Fruit fly (Drosophila melanogaster): ENCODE measurements around the gene CG32263.

Gene CG32263

DNA sequence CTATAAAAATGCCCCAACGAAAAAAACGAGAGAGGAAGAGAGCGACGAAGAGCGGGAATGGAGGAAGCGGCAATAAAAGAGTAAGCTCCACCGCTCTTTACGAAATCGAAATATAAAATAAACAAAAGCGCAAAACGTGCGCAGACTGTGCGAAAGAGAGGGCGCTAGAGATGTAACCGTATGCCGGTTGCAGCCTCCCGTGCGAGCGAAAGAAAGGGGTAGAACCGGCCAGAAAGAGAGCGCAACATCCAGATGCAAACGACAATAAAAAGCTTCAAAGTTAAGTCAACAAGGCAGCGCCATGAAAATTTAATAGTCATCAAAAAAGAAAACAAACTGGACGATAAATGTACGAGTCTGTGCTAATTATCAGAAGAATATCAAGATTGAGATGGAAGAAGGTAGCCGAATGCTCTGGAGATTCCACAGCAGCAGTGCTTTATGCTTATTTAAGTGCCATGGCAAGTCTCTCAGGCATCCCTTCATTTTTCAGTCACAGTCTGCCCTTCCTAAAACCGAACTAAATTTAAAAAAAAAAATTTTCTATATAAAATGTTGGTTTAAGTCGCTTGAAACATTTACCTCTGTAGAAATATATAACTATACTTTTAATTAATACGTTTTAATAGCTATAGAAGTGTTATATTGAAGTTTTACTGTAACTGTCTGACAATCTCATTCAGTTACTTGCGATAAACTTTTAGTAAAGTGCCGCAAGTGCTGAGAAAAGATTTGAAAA lies 45.0 kb downstream of the CG32263 start (continued):
- peak; percentile 19 for TF ChIP-seq pum (GFP tag; optimal IDR thresholded peaks at IDR 0.05)
- no peak for TF ChIP-seq sima (GFP tag; optimal IDR thresholded peaks at IDR 0.05)
- TF ChIP-seq fu2 (GFP tag; optimal IDR thresholded peaks at IDR 0.05), result no peak
- peak; percentile 66 for TF ChIP-seq sug (tag; optimal IDR thresholded peaks at IDR 0.05)
- peak; percentile 79 for TF ChIP-seq Atf6 (GFP tag; IDR thresholded peaks at IDR 0.05)
- TF ChIP-seq exex (tag; optimal IDR thresholded peaks at IDR 0.05), result peak; percentile 41
- TF ChIP-seq gfzf (GFP tag; optimal IDR thresholded peaks at IDR 0.05), result no peak
- peak; percentile 64 for TF ChIP-seq CG18599 (GFP tag; optimal IDR thresholded peaks at IDR 0.05)
- no peak for TF ChIP-seq HLHmδ (GFP tag; optimal IDR thresholded peaks at IDR 0.05)
- peak; percentile 19 for TF ChIP-seq CG8089 (GFP tag; optimal IDR thresholded peaks at IDR 0.05)
- no peak for TF ChIP-seq CG12744 (GFP tag; optimal IDR thresholded peaks at IDR 0.05)
- TF ChIP-seq CG4730 (GFP tag; IDR thresholded peaks at IDR 0.05), result peak; percentile 63
- TF ChIP-seq CG10979 (tag; optimal IDR thresholded peaks at IDR 0.05), result peak; percentile 58
- TF ChIP-seq CG13123 (GFP tag; optimal IDR thresholded peaks at IDR 0.05), result no peak
- TF ChIP-seq Jarid2 (GFP tag; optimal IDR thresholded peaks at IDR 0.05), result peak; percentile 25
- peak; percentile 76 for TF ChIP-seq CG15601 (tag; optimal IDR thresholded peaks at IDR 0.05)
- TF ChIP-seq ATbp (GFP tag; optimal IDR thresholded peaks at IDR 0.05), result peak; percentile 60
- no peak for TF ChIP-seq Antp (GFP tag; optimal IDR thresholded peaks at IDR 0.05)
- no peak for TF ChIP-seq Dad (GFP tag; optimal IDR thresholded peaks at IDR 0.05)
- no peak for TF ChIP-seq Bdp1 (GFP tag; optimal IDR thresholded peaks at IDR 0.05)
- peak; percentile 42 for TF ChIP-seq CG18011 (GFP tag; optimal IDR thresholded peaks at IDR 0.05)
- 0 out of 2 replicates have a peak, but pooled peaks have one; percentile 29 for TF ChIP-seq bbx (GFP tag; IDR thresholded peaks at IDR 0.05; ENCODE audit: partially characterized antibody)
- TF ChIP-seq CG13424 (tag; optimal IDR thresholded peaks at IDR 0.05), result peak; percentile 88
- no peak for TF ChIP-seq Lpt (GFP tag; optimal IDR thresholded peaks at IDR 0.05)
- TF ChIP-seq CG12942 (GFP tag; optimal IDR thresholded peaks at IDR 0.05), result peak; percentile 8
- TF ChIP-seq mam (GFP tag; optimal IDR thresholded peaks at IDR 0.05), result no peak
- no peak for TF ChIP-seq ERR (GFP tag; optimal IDR thresholded peaks at IDR 0.05)
- TF ChIP-seq CG18764 (GFP tag; optimal IDR thresholded peaks at IDR 0.05), result no peak
- TF ChIP-seq CG3995 (GFP tag; optimal IDR thresholded peaks at IDR 0.05), result no peak
- TF ChIP-seq p53 (GFP tag; optimal IDR thresholded peaks at IDR 0.05), result no peak
- peak; percentile 42 for TF ChIP-seq CG3281 (GFP tag; optimal IDR thresholded peaks at IDR 0.05)
- no peak for TF ChIP-seq CG8359 (GFP tag; optimal IDR thresholded peaks at IDR 0.05; ENCODE audit: borderline replicate concordance)
- TF ChIP-seq CG7357 (GFP tag; IDR thresholded peaks at IDR 0.05), result peak; percentile 62; the same call in 1 of the 3 replicates
- peak; percentile 60; the same call in 1 of the 2 replicates for TF ChIP-seq CG3847 (GFP tag; IDR thresholded peaks at IDR 0.05)
- no peak for TF ChIP-seq Elba2 (GFP tag; optimal IDR thresholded peaks at IDR 0.05)
- TF ChIP-seq CG30431 (GFP tag; optimal IDR thresholded peaks at IDR 0.05), result peak; percentile 6
- no peak for TF ChIP-seq CG42726 (GFP tag; IDR thresholded peaks at IDR 0.05; ENCODE audit: partially characterized antibody)
- TF ChIP-seq CG18262 (tag; optimal IDR thresholded peaks at IDR 0.05), result peak; percentile 79
- TF ChIP-seq CG4707 (GFP tag; optimal IDR thresholded peaks at IDR 0.05), result no peak
- peak; percentile 86 for TF ChIP-seq CoRest (tag; optimal IDR thresholded peaks at IDR 0.05)
- peak; percentile 76 for TF ChIP-seq tgo (GFP tag; IDR thresholded peaks at IDR 0.05)
- peak; percentile 56; the same call in 2 of the 3 replicates for TF ChIP-seq otp (GFP tag; IDR thresholded peaks at IDR 0.05)
- TF ChIP-seq Lhr (GFP tag; optimal IDR thresholded peaks at IDR 0.05), result no peak
- TF ChIP-seq Usf (GFP tag; optimal IDR thresholded peaks at IDR 0.05), result no peak
- peak; percentile 58 for TF ChIP-seq caup (GFP tag; optimal IDR thresholded peaks at IDR 0.05; ENCODE audit: severe bottlenecking)
- TF ChIP-seq shn (GFP tag; optimal IDR thresholded peaks at IDR 0.05), result peak; percentile 13
- TF ChIP-seq CG1602 (GFP tag; optimal IDR thresholded peaks at IDR 0.05), result peak; percentile 39
- TF ChIP-seq B-H1 (GFP tag; IDR thresholded peaks at IDR 0.05), result peak; percentile 36; the same call in 2 of the 3 replicates
- TF ChIP-seq Pdp1 (GFP tag; optimal IDR thresholded peaks at IDR 0.05), result peak; percentile 22 to 29

Data from whole organism, embryonic.